Fruit fly (Drosophila melanogaster) whole organism, embryonic: ENCODE measurements around the gene CG32450.

Experiments used
- Awh ChIP-seq: fragments of 200-800 bp; sonication (Bioruptor generic); IDR thresholded peaks from 2 replicates; pipeline ENCODE4, ENCODE4 v1.3.6; 2022; ENCODE audit warnings: missing biosample characterization, missing genetic modification characterization
- BEAF-32 ChIP-seq: fragments of 200-800 bp; sonication (Bioruptor generic); optimal IDR thresholded peaks from 3 replicates; lab custom pipeline; 2017; ENCODE audit warnings: missing biosample characterization, missing genetic modification characterization, mild to moderate bottlenecking, moderate library complexity, missing genetic modification reagents
- Blimp-1 ChIP-seq: fragments of 200-800 bp; sonication (Bioruptor generic); optimal IDR thresholded peaks from 3 replicates; lab custom pipeline; 2018; ENCODE audit warnings: missing biosample characterization, missing genetic modification characterization, mild to moderate bottlenecking, moderate library complexity, missing genetic modification reagents
- Bteb2 ChIP-seq: fragments of 200-800 bp; sonication (Bioruptor generic); optimal IDR thresholded peaks from 2 replicates; lab custom pipeline; 2016; ENCODE audit warnings: missing biosample characterization, missing genetic modification characterization
- CG10147 ChIP-seq: fragments of 200-800 bp; sonication (Bioruptor generic); optimal IDR thresholded peaks from 2 replicates; lab custom pipeline; 2019; ENCODE audit warnings: missing biosample characterization, mild to moderate bottlenecking, missing genetic modification characterization, moderate library complexity
- CG11695 ChIP-seq: fragments of 200-800 bp; sonication (Bioruptor generic); IDR thresholded peaks from 3 replicates; pipeline ENCODE4 v1.3.6; 2022; ENCODE audit warnings: missing biosample characterization, missing genetic modification characterization
- CG15696 ChIP-seq: fragments of 200-800 bp; sonication (Bioruptor generic); optimal IDR thresholded peaks from 2 replicates; lab custom pipeline; 2019; ENCODE audit warnings: missing biosample characterization, mild to moderate bottlenecking, missing genetic modification characterization, moderate library complexity
- CG2116 ChIP-seq: fragments of 200-800 bp; sonication (Bioruptor generic); optimal IDR thresholded peaks from 3 replicates; lab custom pipeline; 2018; ENCODE audit warnings: missing biosample characterization, mild to moderate bottlenecking, missing genetic modification characterization
- CG2120 ChIP-seq: fragments of 200-800 bp; sonication (Bioruptor generic); optimal IDR thresholded peaks from 3 replicates; lab custom pipeline; 2016; ENCODE audit warnings: missing biosample characterization, missing genetic modification characterization
- CG3163 ChIP-seq: fragments of 200-800 bp; sonication (Bioruptor generic); optimal IDR thresholded peaks from 3 replicates; lab custom pipeline; 2016; ENCODE audit warnings: missing biosample characterization, missing genetic modification characterization
- CG33557 ChIP-seq: fragments of 200-800 bp; sonication (Bioruptor generic); optimal IDR thresholded peaks from 2 replicates; lab custom pipeline; 2019; ENCODE audit warnings: missing biosample characterization, mild to moderate bottlenecking, missing genetic modification characterization, moderate library complexity
- CG4328 ChIP-seq: fragments of 200-800 bp; sonication (Bioruptor generic); optimal IDR thresholded peaks from 3 replicates; lab custom pipeline; 2017; ENCODE audit warnings: missing biosample characterization, missing genetic modification reagents, missing genetic modification characterization
- CG6765 ChIP-seq: fragments of 200-800 bp; sonication (Bioruptor generic); optimal IDR thresholded peaks from 3 replicates; lab custom pipeline; 2017; ENCODE audit warnings: missing biosample characterization, mild to moderate bottlenecking, missing genetic modification characterization
- CG7839 ChIP-seq: fragments of 200-800 bp; sonication (Bioruptor generic); optimal IDR thresholded peaks from 3 replicates; lab custom pipeline; 2018; ENCODE audit warnings: missing biosample characterization, mild to moderate bottlenecking, missing genetic modification characterization, moderate library complexity
- CG8281 ChIP-seq: fragments of 200-800 bp; sonication (Bioruptor generic); optimal IDR thresholded peaks from 2 replicates; lab custom pipeline; 2018; ENCODE audit warnings: missing biosample characterization, mild to moderate bottlenecking, missing genetic modification characterization, moderate library complexity
- D19A ChIP-seq: fragments of 200-800 bp; optimal IDR thresholded peaks from 3 replicates; lab custom pipeline; 2019; ENCODE audit warnings: missing biosample characterization, mild to moderate bottlenecking, missing genetic modification characterization, moderate library complexity
- Dip2 ChIP-seq: fragments of 200-800 bp; sonication (Bioruptor generic); IDR thresholded peaks from 2 replicates; pipeline ENCODE4 v1.3.6; 2022; ENCODE audit warnings: missing biosample characterization, missing genetic modification characterization
- Doc3 ChIP-seq: fragments of 200-800 bp; sonication (Bioruptor generic); IDR thresholded peaks from 3 replicates; pipeline ENCODE4 v1.3.6; 2022; ENCODE audit warnings: missing biosample characterization, missing genetic modification characterization; ENCODE audit not compliant: partially characterized antibody
- Hey ChIP-seq: fragments of 200-800 bp; sonication (Bioruptor generic); optimal IDR thresholded peaks from 3 replicates; lab custom pipeline; 2018; ENCODE audit warnings: missing biosample characterization, mild to moderate bottlenecking, missing genetic modification characterization
- Hmx ChIP-seq: fragments of 200-800 bp; sonication (Bioruptor generic); optimal IDR thresholded peaks from 2 replicates; lab custom pipeline; 2016; ENCODE audit warnings: missing biosample characterization, missing genetic modification characterization
- Hr78 ChIP-seq, 2 experiments: fragments of 200-800 bp in 1 of 2; fragments of >200 bp in 1 of 2; sonication (Bioruptor generic) in 1 of 2; optimal IDR thresholded peaks; 2 replicates each; lab custom pipeline; 2017 to 2019; ENCODE audit warnings: missing biosample characterization in 2 of 2, missing genetic modification characterization in 2 of 2, mild to moderate bottlenecking in 1 of 2, moderate library complexity in 1 of 2
- Med ChIP-seq: fragments of 200-800 bp; sonication (Bioruptor generic); peaks from one replicate; lab custom pipeline; 2016; ENCODE audit warnings: missing biosample characterization, missing genetic modification characterization, mild to moderate bottlenecking, inconsistent platforms, moderate library complexity
- NfI ChIP-seq: fragments of 200-800 bp; sonication (Bioruptor generic); optimal IDR thresholded peaks from 3 replicates; lab custom pipeline; 2018; ENCODE audit warnings: missing biosample characterization, mild to moderate bottlenecking, missing genetic modification characterization, moderate library complexity
- Oli ChIP-seq: fragments of 200-800 bp; sonication (Bioruptor generic); optimal IDR thresholded peaks from 2 replicates; lab custom pipeline; 2018; ENCODE audit warnings: missing biosample characterization, mild to moderate bottlenecking, missing genetic modification characterization, moderate library complexity
- Pdp1 ChIP-seq, 2 experiments: fragments of 200-800 bp; sonication (Bioruptor generic); optimal IDR thresholded peaks; 3 replicates each; lab custom pipeline; 2016; ENCODE audit warnings: missing biosample characterization in 2 of 2, missing genetic modification characterization in 2 of 2, mild to moderate bottlenecking in 1 of 2, moderate library complexity in 1 of 2
- Ravus ChIP-seq: fragments of 200-800 bp; sonication (Bioruptor generic); IDR thresholded peaks from 2 replicates; pipeline ENCODE4 v1.3.6; 2022; ENCODE audit warnings: missing biosample characterization, missing genetic modification characterization
- Sry-β ChIP-seq: fragments of 200-800 bp; sonication (Bioruptor generic); optimal IDR thresholded peaks from 2 replicates; lab custom pipeline; 2018; ENCODE audit warnings: missing biosample characterization, mild to moderate bottlenecking, missing genetic modification characterization, moderate library complexity
- Ssrp ChIP-seq: fragments of 200-800 bp; sonication (Bioruptor generic); optimal IDR thresholded peaks from 2 replicates; lab custom pipeline; 2018; ENCODE audit warnings: missing biosample characterization, mild to moderate bottlenecking, missing genetic modification characterization, moderate library complexity
- Vsx1 ChIP-seq: fragments of 200-800 bp; sonication (Bioruptor generic); optimal IDR thresholded peaks from 2 replicates; lab custom pipeline; 2017; ENCODE audit warnings: missing biosample characterization, mild to moderate bottlenecking, missing genetic modification characterization, missing genetic modification reagents
- YL-1 ChIP-seq: fragments of 200-800 bp; sonication (Bioruptor generic); optimal IDR thresholded peaks from 3 replicates; lab custom pipeline; 2017; ENCODE audit warnings: missing biosample characterization, mild to moderate bottlenecking, missing genetic modification characterization
- abd-A ChIP-seq: fragments of 200-800 bp; sonication (Bioruptor generic); optimal IDR thresholded peaks from 3 replicates; lab custom pipeline; 2019; ENCODE audit warnings: missing biosample characterization, mild to moderate bottlenecking, missing genetic modification characterization, moderate library complexity
- az2 ChIP-seq: fragments of 200-800 bp; sonication (Bioruptor generic); optimal IDR thresholded peaks from 3 replicates; lab custom pipeline; 2016; ENCODE audit warnings: missing biosample characterization, missing genetic modification characterization
- dati ChIP-seq: fragments of 200-800 bp; sonication (Bioruptor generic); IDR thresholded peaks from 2 replicates; pipeline ENCODE4 v1.3.6; 2022; ENCODE audit warnings: missing biosample characterization, missing genetic modification characterization
- gcm ChIP-seq: fragments of 200-800 bp; sonication (Bioruptor generic); optimal IDR thresholded peaks from 2 replicates; lab custom pipeline; 2019; ENCODE audit warnings: missing biosample characterization, mild to moderate bottlenecking, missing genetic modification characterization, moderate library complexity
- grn ChIP-seq: fragments of 200-800 bp; sonication (Bioruptor generic); optimal IDR thresholded peaks from 3 replicates; lab custom pipeline; 2017; ENCODE audit warnings: missing biosample characterization, missing genetic modification characterization
- gro ChIP-seq: fragments of 200-800 bp; sonication (Bioruptor generic); optimal IDR thresholded peaks from 2 replicates; lab custom pipeline; 2016; ENCODE audit warnings: missing biosample characterization, missing genetic modification characterization
- kni ChIP-seq: fragments of 200-800 bp; sonication (Bioruptor generic); optimal IDR thresholded peaks from 3 replicates; lab custom pipeline; 2017; ENCODE audit warnings: mild to moderate bottlenecking, missing biosample characterization, missing genetic modification reagents, missing genetic modification characterization
- oc ChIP-seq: fragments of 200-800 bp; sonication (Bioruptor generic); optimal IDR thresholded peaks from 2 replicates; lab custom pipeline; 2018; ENCODE audit warnings: missing biosample characterization, mild to moderate bottlenecking, missing genetic modification characterization, moderate library complexity
- odd ChIP-seq: fragments of 200-800 bp; sonication (Bioruptor generic); optimal IDR thresholded peaks from 2 replicates; lab custom pipeline; 2017; ENCODE audit warnings: missing biosample characterization, mild to moderate bottlenecking, missing genetic modification characterization
- org-1 ChIP-seq: fragments of 200-800 bp; sonication (Bioruptor generic); optimal IDR thresholded peaks from 2 replicates; lab custom pipeline; 2017; ENCODE audit warnings: missing biosample characterization, missing genetic modification characterization
- ro ChIP-seq: fragments of 200-800 bp; sonication (Bioruptor generic); IDR thresholded peaks from 2 replicates; pipeline ENCODE4 v1.3.6; 2022; ENCODE audit warnings: missing biosample characterization, missing genetic modification characterization
- sens ChIP-seq: fragments of 200-800 bp; sonication (Bioruptor generic); peaks from one replicate; lab custom pipeline; 2016; ENCODE audit warnings: missing biosample characterization, missing genetic modification characterization
- tll ChIP-seq, 2 experiments: fragments of 200-800 bp in 1 of 2; fragments of >200 bp in 1 of 2; sonication (Bioruptor generic) in 1 of 2; optimal IDR thresholded peaks; 2 replicates each; lab custom pipeline; 2017 to 2019; ENCODE audit warnings: missing biosample characterization in 2 of 2, missing genetic modification characterization in 2 of 2, mild to moderate bottlenecking in 1 of 2, moderate library complexity in 1 of 2
- vvl ChIP-seq: fragments of 200-800 bp; sonication (Bioruptor generic); IDR thresholded peaks from 2 replicates; pipeline ENCODE4 v1.3.6; 2022; ENCODE audit warnings: missing biosample characterization, missing genetic modification characterization

Gene CG32450

DNA sequence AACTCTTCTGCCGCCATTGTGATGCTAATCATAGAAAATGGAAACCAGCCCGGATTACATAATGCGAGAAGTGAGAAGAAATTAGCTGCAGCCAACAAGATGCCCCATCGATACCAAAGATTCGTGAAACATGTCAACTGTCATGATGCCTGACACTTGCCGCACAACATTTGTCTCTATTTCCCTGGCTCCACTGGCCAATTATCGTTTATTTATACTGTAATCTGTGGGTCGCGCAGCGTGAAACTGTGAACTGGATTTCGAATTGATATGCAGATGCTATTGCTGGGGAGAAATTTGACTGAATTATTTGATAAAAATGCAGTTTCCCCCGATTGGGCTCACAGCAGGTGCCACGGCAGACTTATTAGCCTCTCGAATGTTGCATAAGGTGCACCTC is 21.1 kb downstream of the CG32450 start:
- no peak for TF ChIP-seq az2 (GFP tag; lab: Kevin White, UChicago)
- no peak for TF ChIP-seq org-1
- peak in 1 of 2 experiments; percentile 71 for TF ChIP-seq Pdp1 (GFP tag; optimal IDR thresholded peaks at IDR 0.05; lab: Kevin White, UChicago)
- TF ChIP-seq CG7839 (tag; lab: Kevin White, UChicago): no peak
- peak; percentile 58; the same call in 1 of the 2 replicates for TF ChIP-seq vvl
- no peak for TF ChIP-seq D19A (tag; lab: Kevin White, UChicago)
- TF ChIP-seq Vsx1 (GFP tag; lab: Kevin White, UChicago): peak; percentile 14
- no peak for TF ChIP-seq Dip2 (GFP tag; lab: Robert Waterston, UW)
- no peak for TF ChIP-seq CG11695 (GFP tag; lab: Robert Waterston, UW)
- TF ChIP-seq ro (GFP tag; lab: Robert Waterston, UW): no peak
- no peak for TF ChIP-seq Med (GFP tag; lab: Kevin White, UChicago)
- TF ChIP-seq Hmx (GFP tag; lab: Kevin White, UChicago): no peak
- TF ChIP-seq YL-1 (GFP tag; lab: Kevin White, UChicago): no peak
- TF ChIP-seq oc (tag; lab: Kevin White, UChicago): peak; percentile 50
- TF ChIP-seq Awh (GFP tag; lab: Robert Waterston, UW): peak; percentile 20; the same call in 1 of the 2 replicates
- no peak for TF ChIP-seq NfI (GFP tag; lab: Kevin White, UChicago)
- TF ChIP-seq Ssrp (tag; lab: Kevin White, UChicago): no peak
- TF ChIP-seq Ravus (GFP tag; lab: Robert Waterston, UW): no peak
- TF ChIP-seq CG6765 (GFP tag; lab: Kevin White, UChicago): no peak
- peak; percentile 81 for TF ChIP-seq abd-A
- TF ChIP-seq Oli (tag; lab: Kevin White, UChicago): no peak

DNA sequence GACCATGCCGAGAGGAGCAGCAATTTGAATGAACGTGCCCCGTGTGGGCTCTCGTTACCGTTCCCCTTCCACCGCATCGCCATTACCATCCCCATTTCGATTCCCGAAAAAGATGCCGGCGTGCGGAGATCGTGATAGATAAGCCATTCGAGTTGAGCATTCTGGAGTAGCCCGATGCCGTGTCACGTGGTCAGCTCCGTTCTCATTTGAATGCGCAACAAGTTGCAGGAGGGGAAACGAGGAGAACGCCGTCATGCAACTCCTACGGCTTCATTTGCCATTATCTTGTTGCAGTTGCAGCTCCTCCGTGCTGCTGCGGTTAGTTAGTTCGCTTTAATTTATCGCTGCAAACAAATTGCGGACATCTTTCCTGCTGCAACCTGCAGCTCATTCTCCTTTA is 22.0 kb downstream of the CG32450 start:
- TF ChIP-seq BEAF-32 (GFP tag; lab: Kevin White, UChicago) (peak; percentile 15), gcm (GFP tag; lab: Kevin White, UChicago) (peak; percentile 12), CG3163 (GFP tag; lab: Kevin White, UChicago) (no peak), Doc3 (GFP tag; lab: Robert Waterston, UW) (no peak), Sry-β (peak; percentile 56), grn (GFP tag; lab: Kevin White, UChicago) (peak; percentile 30), CG4328 (GFP tag; lab: Kevin White, UChicago) (no peak), CG2120 (GFP tag; lab: Kevin White, UChicago) (no peak), Hey (tag; lab: Kevin White, UChicago) (no peak)

DNA sequence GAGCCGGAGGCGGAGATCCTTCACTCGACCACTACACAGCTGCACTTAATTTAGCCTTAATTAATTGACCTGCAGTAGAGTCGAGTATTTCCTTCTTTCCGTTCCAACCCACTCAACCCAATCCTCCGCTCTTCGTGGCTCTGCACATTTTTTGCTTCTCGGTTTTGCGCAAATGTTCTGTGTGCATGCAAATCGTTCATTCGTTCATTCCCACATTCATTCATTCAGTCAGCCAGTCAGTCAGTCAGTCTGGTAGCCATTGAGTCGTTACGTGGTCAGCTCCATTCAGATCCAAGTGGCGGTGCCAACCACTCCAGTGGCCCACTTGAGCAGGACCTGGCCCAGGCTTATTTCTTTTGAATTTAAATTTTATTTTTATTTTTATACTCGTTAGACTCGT is 23.1 kb downstream of the CG32450 start:
- TF ChIP-seq CG8281 (tag; lab: Kevin White, UChicago) (peak; percentile 76), CG10147 (GFP tag; lab: Kevin White, UChicago) (no peak), CG33557 (GFP tag; lab: Kevin White, UChicago) (no peak)

DNA sequence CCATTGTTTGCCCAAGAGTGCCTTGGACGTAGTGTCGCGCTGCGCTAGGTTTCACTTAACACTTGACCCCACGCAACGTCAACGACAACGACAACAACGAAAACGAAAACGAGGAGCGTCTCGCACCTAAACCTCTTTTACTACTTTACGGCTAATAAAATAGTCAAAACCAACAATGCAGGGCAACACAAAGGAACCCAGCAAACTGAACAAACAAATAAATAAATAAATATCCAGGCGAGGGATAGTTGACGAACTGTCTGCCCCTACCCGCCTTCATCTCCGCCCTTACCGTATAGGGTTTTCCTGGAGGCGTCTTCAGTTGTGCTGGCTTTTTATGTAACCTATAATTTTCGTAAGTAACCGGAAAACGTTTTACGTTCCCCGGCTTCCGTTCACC is 34.8 kb downstream of the CG32450 start:
- peak in 1 of 2 experiments; percentile 71 for TF ChIP-seq tll (GFP tag; optimal IDR thresholded peaks at IDR 0.05; lab: Kevin White, UChicago)
- TF ChIP-seq odd (GFP tag; lab: Kevin White, UChicago): no peak
- peak; percentile 10 for TF ChIP-seq CG15696 (tag; lab: Kevin White, UChicago)
- TF ChIP-seq sens: peak; percentile 80
- no peak for TF ChIP-seq Bteb2 (GFP tag; lab: Kevin White, UChicago)
- TF ChIP-seq Blimp-1 (GFP tag; lab: Kevin White, UChicago): peak; percentile 3
- TF ChIP-seq CG2116: no peak
- no peak for TF ChIP-seq gro (GFP tag; lab: Kevin White, UChicago)
- no peak for TF ChIP-seq dati
- peak in 1 of 2 experiments; percentile 15 for TF ChIP-seq Hr78 (GFP tag; optimal IDR thresholded peaks at IDR 0.05; lab: Kevin White, UChicago)
- peak; percentile 4 for TF ChIP-seq kni
- TF ChIP-seq, all 482 proteins: peak for 6
